Worm (Caenorhabditis elegans) whole organism, young adult: ENCODE results near the gene F31D5.2.

Source experiments
- B0261.1 ChIP-seq: sonication (generic microtip); optimal IDR thresholded peaks from 2 replicates; lab custom pipeline; 2016; ENCODE audit warnings: mild to moderate bottlenecking, missing genetic modification characterization, moderate library complexity, missing compliant biosample characterization
- B0336.3 ChIP-seq: fragments of 200-800 bp; sonication (Bioruptor generic); IDR thresholded peaks from 2 replicates; pipeline ENCODE4 v1.3.6; 2022; ENCODE audit warnings: missing genetic modification characterization, missing compliant biosample characterization
- F22D6.2 ChIP-seq: sonication (generic microtip); optimal IDR thresholded peaks from 2 replicates; lab custom pipeline; 2016; ENCODE audit warnings: mild to moderate bottlenecking, missing genetic modification characterization, missing compliant biosample characterization
- F23B12.7 ChIP-seq: sonication (generic microtip); optimal IDR thresholded peaks from 2 replicates; lab custom pipeline; 2017; ENCODE audit warnings: missing genetic modification characterization, mild to moderate bottlenecking, missing compliant biosample characterization, antibody characterized with exemption, moderate library complexity; ENCODE audit not compliant: insufficient read depth
- F37B4.10 ChIP-seq: fragments of 200-800 bp; sonication (Bioruptor generic); IDR thresholded peaks from 2 replicates; pipeline ENCODE4 v1.3.6; 2022; ENCODE audit warnings: missing genetic modification characterization, missing compliant biosample characterization
- F39B2.1 ChIP-seq: fragments of 200-800 bp; sonication (Bioruptor generic); IDR thresholded peaks from 2 replicates; pipeline ENCODE4 v1.3.6; 2022; ENCODE audit warnings: missing genetic modification reagents, missing genetic modification characterization, missing compliant biosample characterization
- F49E8.2 ChIP-seq: sonication (generic microtip); optimal IDR thresholded peaks from 3 replicates; lab custom pipeline; 2017; ENCODE audit warnings: missing genetic modification characterization, mild to moderate bottlenecking, missing compliant biosample characterization, antibody characterized with exemption, moderate library complexity; ENCODE audit not compliant: insufficient read depth
- F55B11.4 ChIP-seq: sonication (generic microtip); optimal IDR thresholded peaks from 2 replicates; lab custom pipeline; 2016; ENCODE audit warnings: missing compliant biosample characterization, missing genetic modification characterization, borderline replicate concordance; ENCODE audit not compliant: insufficient read depth
- Y79H2A.3 ChIP-seq: fragments of 200-800 bp; sonication (Bioruptor generic); conservative IDR thresholded peaks from 2 replicates; pipeline ENCODE4 v1.3.6; 2022; ENCODE audit warnings: missing genetic modification reagents, missing genetic modification characterization, missing compliant biosample characterization
- attf-3 ChIP-seq: fragments of 200-800 bp; sonication (Bioruptor generic); conservative IDR thresholded peaks from 2 replicates; pipeline ENCODE4 v1.3.6; 2022; ENCODE audit warnings: missing genetic modification reagents, missing genetic modification characterization, missing compliant biosample characterization
- bed-2 ChIP-seq: fragments of 200-800 bp; sonication (Bioruptor generic); IDR thresholded peaks from 2 replicates; pipeline ENCODE4 v1.3.6; 2022; ENCODE audit warnings: missing genetic modification reagents, missing genetic modification characterization, missing compliant biosample characterization
- ccch-3 ChIP-seq: fragments of 200-800 bp; sonication (Bioruptor generic); optimal IDR thresholded peaks from 2 replicates; lab custom pipeline; 2018; ENCODE audit warnings: mild to moderate bottlenecking, missing genetic modification characterization, missing compliant biosample characterization
- cebp-1 ChIP-seq, 2 experiments: fragments of 200-800 bp in 1 of 2; sonication (Bioruptor generic) in 1 of 2; sonication (generic microtip) in 1 of 2; IDR thresholded peaks in 1 of 2; optimal IDR thresholded peaks in 1 of 2; 2 replicates each; pipeline versions ENCODE4 v1.3.6 to Lab custom; 2017 to 2022; ENCODE audit warnings: missing compliant biosample characterization in 2 of 2, missing genetic modification characterization in 2 of 2, mild to moderate bottlenecking in 1 of 2, missing genetic modification reagents in 1 of 2, moderate library complexity in 1 of 2
- egl-18 ChIP-seq: fragments of 200-800 bp; sonication (Bioruptor generic); IDR thresholded peaks from 2 replicates; pipeline ENCODE4 v1.3.6; 2022; ENCODE audit warnings: missing genetic modification reagents, missing genetic modification characterization, missing compliant biosample characterization
- fkh-3 ChIP-seq: sonication (generic microtip); optimal IDR thresholded peaks from 2 replicates; lab custom pipeline; 2016; ENCODE audit warnings: mild to moderate bottlenecking, missing genetic modification characterization, missing compliant biosample characterization
- hmg-20 ChIP-seq: fragments of 200-800 bp; sonication (Bioruptor generic); IDR thresholded peaks from 2 replicates; pipeline ENCODE4 v1.3.6; 2022; ENCODE audit warnings: missing genetic modification reagents, missing genetic modification characterization, missing compliant biosample characterization
- hrde-1 ChIP-seq: sonication (generic microtip); optimal IDR thresholded peaks from 2 replicates; lab custom pipeline; 2016; ENCODE audit warnings: missing genetic modification characterization, mild to moderate bottlenecking, missing compliant biosample characterization, moderate library complexity, missing genotype, missing genetic modification reagents, borderline replicate concordance
- lag-1 ChIP-seq: fragments of 200-800 bp; sonication (Bioruptor generic); IDR thresholded peaks from 2 replicates; pipeline ENCODE4 v1.3.6; 2022; ENCODE audit warnings: missing genetic modification reagents, missing genetic modification characterization, missing compliant biosample characterization
- lin-35 ChIP-seq, 3 experiments: fragments of 150-350 bp in 2 of 3; sonication (generic microtip) in 1 of 3; optimal IDR thresholded peaks; 2 replicates each; lab custom pipeline; 2014 to 2018; ENCODE audit warnings: missing biosample characterization in 3 of 3, missing genetic modification characterization in 3 of 3, missing genetic modification reagents in 3 of 3
- madf-10 ChIP-seq: sonication (generic microtip); optimal IDR thresholded peaks from 2 replicates; lab custom pipeline; 2016; ENCODE audit warnings: mild to moderate bottlenecking, missing genetic modification characterization, missing compliant biosample characterization
- madf-6 ChIP-seq: fragments of 200-800 bp; sonication (Bioruptor generic); IDR thresholded peaks from 2 replicates; pipeline ENCODE4 v1.3.6; 2022; ENCODE audit warnings: missing genetic modification reagents, missing genetic modification characterization, missing compliant biosample characterization
- madf-8 ChIP-seq: fragments of 200-800 bp; sonication (Bioruptor generic); conservative IDR thresholded peaks from 2 replicates; pipeline ENCODE4 v1.3.6; 2022; ENCODE audit warnings: missing genetic modification reagents, missing genetic modification characterization, missing compliant biosample characterization
- nhr-80 ChIP-seq: sonication (generic microtip); optimal IDR thresholded peaks from 2 replicates; lab custom pipeline; 2016; ENCODE audit warnings: missing genetic modification characterization, missing compliant biosample characterization
- repo-1 ChIP-seq: sonication (generic microtip); optimal IDR thresholded peaks from 2 replicates; lab custom pipeline; 2017; ENCODE audit warnings: mild to moderate bottlenecking, missing genetic modification characterization, missing compliant biosample characterization
- sea-2 ChIP-seq: fragments of 200-800 bp; sonication (Bioruptor generic); IDR thresholded peaks from 2 replicates; pipeline ENCODE4 v1.3.6; 2022; ENCODE audit warnings: missing genetic modification characterization, missing compliant biosample characterization
- snpc-1.1 ChIP-seq: sonication (generic microtip); optimal IDR thresholded peaks from 2 replicates; lab custom pipeline; 2017; ENCODE audit warnings: missing genetic modification characterization, mild to moderate bottlenecking, missing compliant biosample characterization, antibody characterized with exemption, moderate library complexity, missing genotype, missing genetic modification reagents; ENCODE audit not compliant: insufficient read depth
- snpc-3.4 ChIP-seq: sonication (generic microtip); optimal IDR thresholded peaks from 2 replicates; lab custom pipeline; 2017; ENCODE audit warnings: missing genetic modification characterization, mild to moderate bottlenecking, missing compliant biosample characterization, antibody characterized with exemption, moderate library complexity, missing genotype, missing genetic modification reagents
- ztf-22 ChIP-seq: fragments of 200-800 bp; sonication (Bioruptor generic); optimal IDR thresholded peaks from 2 replicates; lab custom pipeline; 2018; ENCODE audit warnings: mild to moderate bottlenecking, missing genetic modification characterization, moderate library complexity, missing compliant biosample characterization
- ztf-26 ChIP-seq: sonication (generic microtip); optimal IDR thresholded peaks from 2 replicates; lab custom pipeline; 2017; ENCODE audit warnings: missing genetic modification characterization, missing compliant biosample characterization
- ztf-28 ChIP-seq: fragments of 200-800 bp; sonication (Bioruptor generic); IDR thresholded peaks from 2 replicates; pipeline ENCODE4 v1.3.6; 2022; ENCODE audit warnings: missing genetic modification reagents, missing genetic modification characterization, missing compliant biosample characterization
- ztf-3 ChIP-seq: fragments of 200-800 bp; sonication (Bioruptor generic); optimal IDR thresholded peaks from 2 replicates; lab custom pipeline; 2018; ENCODE audit warnings: mild to moderate bottlenecking, missing genetic modification characterization, missing compliant biosample characterization
- ztf-6 ChIP-seq: fragments of 200-800 bp; sonication (Bioruptor generic); IDR thresholded peaks from 2 replicates; pipeline ENCODE4 v1.3.6; 2022; ENCODE audit warnings: missing genetic modification reagents, missing genetic modification characterization, missing compliant biosample characterization

The F31D5.2 gene

DNA sequence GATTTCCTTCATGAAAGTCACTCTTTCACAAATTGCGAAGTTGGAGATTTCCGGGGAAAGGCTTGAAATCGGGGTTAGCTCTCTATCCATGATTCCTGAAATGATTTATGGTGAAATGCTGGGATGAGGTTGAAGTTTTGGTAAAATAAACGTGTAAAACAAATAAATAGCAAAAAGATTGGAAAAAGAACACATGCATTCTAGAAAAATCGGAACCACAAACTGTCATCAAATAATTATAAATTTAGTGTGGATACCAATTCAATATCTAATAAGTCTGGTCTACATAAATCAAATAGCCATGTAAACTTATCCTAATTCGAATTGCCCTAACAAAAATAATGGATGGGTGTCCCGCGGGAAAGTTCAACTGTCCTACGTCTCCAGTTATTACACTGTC lies 42.0 kb upstream of the F31D5.2 start, which contains the start of gene R03H10.6:
TSS of gene R03H10.6 (minus strand) at position 101 of the 400 bp plus-strand sequence.
- TF ChIP-seq ccch-3 (GFP tag; lab: Kevin White, UChicago) (no peak), ztf-22 (no peak), F37B4.10 (GFP tag; lab: Robert Waterston, UW) (no peak), attf-3 (GFP tag; lab: Robert Waterston, UW) (no peak), madf-8 (GFP tag; lab: Robert Waterston, UW) (no peak), F23B12.7 (no peak), ztf-28 (GFP tag; lab: Robert Waterston, UW) (no peak), ztf-6 (no peak), cebp-1 (GFP tag; IDR thresholded peaks at IDR 0.05; lab: Robert Waterston, UW) (no peak), cebp-1 (tag; optimal IDR thresholded peaks at IDR 0.05; lab: Kevin White, UChicago) (no peak), Y79H2A.3 (no peak), egl-18 (GFP tag; lab: Robert Waterston, UW) (no peak), B0261.1 (tag; lab: Kevin White, UChicago) (no peak), lag-1 (GFP tag; lab: Robert Waterston, UW) (no peak), F49E8.2 (no peak)
- TF ChIP-seq, all 124 proteins: peak for 0

DNA sequence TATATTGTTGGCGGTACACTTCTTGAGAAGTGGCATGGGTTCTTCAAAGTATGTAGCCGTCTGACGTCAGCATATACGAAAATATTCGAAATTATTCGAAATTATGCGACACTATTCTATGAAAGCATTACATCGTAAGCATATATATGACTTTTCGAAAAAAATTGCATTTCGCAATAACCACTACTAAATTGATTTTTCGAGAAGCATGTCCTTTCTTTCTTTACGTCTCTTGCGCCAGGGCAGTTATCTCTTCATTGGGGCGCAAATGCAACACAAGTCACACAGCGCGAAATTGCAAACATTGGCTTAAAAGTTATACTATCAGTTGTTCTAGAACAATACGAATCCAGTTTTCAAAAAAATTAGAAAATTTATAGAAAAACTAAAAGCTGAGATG lies 41.6 kb upstream of the F31D5.2 start:
- TF ChIP-seq bed-2 (GFP tag; lab: Robert Waterston, UW) (no peak), fkh-3 (tag; lab: Kevin White, UChicago) (no peak), cebp-1 (GFP tag; IDR thresholded peaks at IDR 0.05; lab: Robert Waterston, UW) (peak; percentile 52; the same call in 1 of the 2 replicates), cebp-1 (tag; optimal IDR thresholded peaks at IDR 0.05; lab: Kevin White, UChicago) (peak; percentile 86), snpc-3.4 (tag; lab: Kevin White, UChicago) (no peak), nhr-80 (tag; lab: Kevin White, UChicago) (no peak), ztf-26 (tag; lab: Kevin White, UChicago) (no peak)

DNA sequence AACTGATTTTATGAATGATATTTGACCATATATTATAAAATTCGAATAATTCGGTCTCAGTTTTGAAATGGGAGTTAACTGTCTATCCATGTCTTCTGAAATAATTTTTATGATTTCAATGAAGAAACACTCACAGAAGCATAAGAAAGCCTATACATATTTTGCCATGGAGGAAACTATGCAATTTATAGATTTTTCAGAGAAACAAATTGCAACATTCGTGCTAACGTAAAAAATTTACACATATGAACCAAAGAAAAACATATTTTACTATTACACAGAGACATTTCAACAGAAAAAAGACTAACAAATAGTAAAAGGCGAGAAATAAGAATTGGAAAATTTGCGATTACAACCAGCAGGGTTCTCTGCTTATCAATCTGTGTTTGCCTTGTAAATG lies 36.6 kb upstream of the F31D5.2 start, which contains the start of gene R03H10.7:
TSS of gene R03H10.7 (minus strand) at position 101 of the 400 bp plus-strand sequence.
- no peak for TF ChIP-seq lin-35 (GFP tag; optimal IDR thresholded peaks at IDR 0.05; lab: Kevin White, UChicago)
- no peak for TF ChIP-seq madf-10 (tag; lab: Kevin White, UChicago)
- no peak for TF ChIP-seq fkh-3 (tag; lab: Kevin White, UChicago)
- no peak for TF ChIP-seq B0336.3 (GFP tag; lab: Robert Waterston, UW)
- TF ChIP-seq snpc-1.1: no peak
- no peak for TF ChIP-seq F39B2.1 (GFP tag; lab: Robert Waterston, UW)
- no peak for TF ChIP-seq ccch-3 (GFP tag; lab: Kevin White, UChicago)
- no peak for TF ChIP-seq F55B11.4 (tag; lab: Kevin White, UChicago)
- no peak for TF ChIP-seq hmg-20 (GFP tag; lab: Robert Waterston, UW)
- no peak for TF ChIP-seq hrde-1 (tag; lab: Kevin White, UChicago)
- TF ChIP-seq ztf-22: no peak
- no peak for TF ChIP-seq madf-6 (GFP tag; lab: Robert Waterston, UW)
- TF ChIP-seq F22D6.2: no peak
- no peak for TF ChIP-seq sea-2 (GFP tag; lab: Robert Waterston, UW)
- no peak for TF ChIP-seq repo-1 (tag; lab: Kevin White, UChicago)
- TF ChIP-seq ztf-3 (GFP tag; lab: Kevin White, UChicago): no peak

DNA sequence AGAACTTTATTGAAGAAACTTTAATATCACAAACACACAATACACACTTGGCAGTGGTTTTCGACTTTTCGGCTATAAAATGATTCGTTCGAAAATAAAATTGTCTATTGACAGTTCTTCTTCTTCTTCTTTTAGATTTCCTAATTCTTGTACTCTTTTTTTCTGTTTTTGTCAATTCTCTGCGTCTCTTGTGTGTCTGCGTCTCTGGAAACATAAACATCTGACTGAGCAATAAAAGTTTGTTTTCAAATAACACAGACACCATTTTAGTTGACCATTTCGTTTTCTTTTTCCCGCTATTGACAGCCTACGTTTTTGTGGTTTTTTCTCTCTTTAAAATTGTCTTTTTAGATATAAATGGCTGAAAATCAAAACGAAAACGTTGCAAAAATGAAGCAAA lies 35.5 kb upstream of the F31D5.2 start, which contains the start of gene R03H10.1:
TSS of gene R03H10.1 (plus strand) at position 352 of the 400 bp plus-strand sequence.
- no peak for TF ChIP-seq cebp-1 (GFP tag; IDR thresholded peaks at IDR 0.05; lab: Robert Waterston, UW)
- peak; percentile 20 for TF ChIP-seq cebp-1 (tag; optimal IDR thresholded peaks at IDR 0.05; lab: Kevin White, UChicago)
- TF ChIP-seq nhr-80 (tag; lab: Kevin White, UChicago): peak; percentile 21
- no peak for TF ChIP-seq sea-2 (GFP tag; lab: Robert Waterston, UW)
- TF ChIP-seq, all 124 proteins: peak for 2
